Fruit fly (Drosophila melanogaster) whole organism, embryonic: Measurements from ENCODE around the gene AP-1-2beta.

Source experiments
- Antp ChIP-seq: fragments of 200-800 bp; sonication (Bioruptor generic); optimal IDR thresholded peaks from 3 replicates; lab custom pipeline; 2016; ENCODE audit warnings: missing biosample characterization, missing genetic modification characterization
- Blimp-1 ChIP-seq: fragments of 200-800 bp; sonication (Bioruptor generic); optimal IDR thresholded peaks from 3 replicates; lab custom pipeline; 2018; ENCODE audit warnings: missing biosample characterization, missing genetic modification characterization, mild to moderate bottlenecking, moderate library complexity, missing genetic modification reagents
- CG10543 ChIP-seq: fragments of 200-800 bp; sonication (Bioruptor generic); optimal IDR thresholded peaks from 3 replicates; lab custom pipeline; 2017; ENCODE audit warnings: missing biosample characterization, mild to moderate bottlenecking, missing genetic modification characterization, moderate library complexity
- CG11085 ChIP-seq: fragments of 200-800 bp; sonication (Bioruptor generic); IDR thresholded peaks from 2 replicates; pipeline ENCODE4 v1.3.6; 2022; ENCODE audit warnings: missing biosample characterization, missing genetic modification characterization
- CG11398 ChIP-seq: fragments of 200-800 bp; sonication (Bioruptor generic); optimal IDR thresholded peaks from 2 replicates; lab custom pipeline; 2016; ENCODE audit warnings: missing biosample characterization, missing genetic modification characterization
- CG12219 ChIP-seq: fragments of 200-800 bp; sonication (Bioruptor generic); optimal IDR thresholded peaks from 3 replicates; lab custom pipeline; 2018; ENCODE audit warnings: missing biosample characterization, mild to moderate bottlenecking, missing genetic modification characterization
- CG12659 ChIP-seq: fragments of 200-800 bp; sonication (Bioruptor generic); optimal IDR thresholded peaks from 3 replicates; lab custom pipeline; 2017; ENCODE audit warnings: mild to moderate bottlenecking, missing biosample characterization, missing genetic modification reagents, missing genetic modification characterization
- CG13894 ChIP-seq: fragments of 200-800 bp; sonication (Bioruptor generic); optimal IDR thresholded peaks from 3 replicates; lab custom pipeline; 2018; ENCODE audit warnings: missing biosample characterization, mild to moderate bottlenecking, missing genetic modification characterization, moderate library complexity
- CG14441 ChIP-seq: fragments of 200-800 bp; sonication (Bioruptor generic); IDR thresholded peaks from 2 replicates; pipeline ENCODE4 v1.3.6; 2022; ENCODE audit warnings: missing biosample characterization, missing genetic modification characterization
- CG15073 ChIP-seq: fragments of 200-800 bp; sonication (Bioruptor generic); optimal IDR thresholded peaks from 2 replicates; lab custom pipeline; 2016; ENCODE audit warnings: missing biosample characterization, missing genetic modification characterization
- CG1529 ChIP-seq: fragments of 200-800 bp; sonication (Bioruptor generic); optimal IDR thresholded peaks from 3 replicates; lab custom pipeline; 2018; ENCODE audit warnings: missing biosample characterization, missing genetic modification characterization
- CG16815 ChIP-seq: fragments of 200-800 bp; sonication (Bioruptor generic); optimal IDR thresholded peaks from 3 replicates; lab custom pipeline; 2017; ENCODE audit warnings: missing biosample characterization, mild to moderate bottlenecking, missing genetic modification characterization
- CG17829 ChIP-seq: fragments of 200-800 bp; optimal IDR thresholded peaks from 2 replicates; lab custom pipeline; 2019; ENCODE audit warnings: missing biosample characterization, mild to moderate bottlenecking, missing genetic modification characterization, moderate library complexity
- CG1792 ChIP-seq: fragments of 200-800 bp; sonication (Bioruptor generic); optimal IDR thresholded peaks from 2 replicates; lab custom pipeline; 2016; ENCODE audit warnings: missing biosample characterization, missing genetic modification characterization
- CG2199 ChIP-seq: fragments of 200-800 bp; sonication (Bioruptor generic); IDR thresholded peaks from 3 replicates; pipeline ENCODE4 v1.3.6; 2022; ENCODE audit warnings: missing biosample characterization, missing genetic modification characterization
- CG31441 ChIP-seq: fragments of 200-800 bp; sonication (Bioruptor generic); IDR thresholded peaks from 2 replicates; pipeline ENCODE4 v1.3.6; 2022; ENCODE audit warnings: missing biosample characterization, missing genetic modification characterization
- CG3726 ChIP-seq: fragments of 200-800 bp; sonication (Bioruptor generic); IDR thresholded peaks from 3 replicates; pipeline ENCODE4, ENCODE4 v1.3.6; 2022; ENCODE audit warnings: missing biosample characterization, missing genetic modification characterization
- CG4707 ChIP-seq: fragments of 200-800 bp; sonication (Bioruptor generic); optimal IDR thresholded peaks from 2 replicates; lab custom pipeline; 2018; ENCODE audit warnings: missing biosample characterization, mild to moderate bottlenecking, missing genetic modification characterization, moderate library complexity
- CG6813 ChIP-seq: fragments of 200-800 bp; sonication (Bioruptor generic); optimal IDR thresholded peaks from 2 replicates; lab custom pipeline; 2017; ENCODE audit warnings: missing biosample characterization, missing genetic modification characterization, mild to moderate bottlenecking, moderate library complexity, missing genetic modification reagents
- CG7987 ChIP-seq: fragments of 200-800 bp; sonication (Bioruptor generic); optimal IDR thresholded peaks from 2 replicates; lab custom pipeline; 2018; ENCODE audit warnings: missing biosample characterization, mild to moderate bottlenecking, missing genetic modification characterization, moderate library complexity
- CG9215 ChIP-seq: fragments of 200-800 bp; sonication (Bioruptor generic); IDR thresholded peaks from 2 replicates; pipeline ENCODE4 v1.3.6; 2022; ENCODE audit warnings: missing biosample characterization, missing genetic modification characterization
- Chrac-16 ChIP-seq: fragments of 200-800 bp; sonication (Bioruptor generic); optimal IDR thresholded peaks from 3 replicates; lab custom pipeline; 2016; ENCODE audit warnings: missing biosample characterization, missing genetic modification characterization
- Ets65A ChIP-seq: fragments of 200-800 bp; sonication (Bioruptor generic); peaks from one replicate; lab custom pipeline; 2016; ENCODE audit warnings: missing biosample characterization, missing genetic modification characterization
- Fer2 ChIP-seq: fragments of 200-800 bp; sonication (Bioruptor generic); optimal IDR thresholded peaks from 2 replicates; lab custom pipeline; 2018; ENCODE audit warnings: missing biosample characterization, mild to moderate bottlenecking, missing genetic modification characterization, moderate library complexity
- H15 ChIP-seq: fragments of 200-800 bp; sonication (Bioruptor generic); IDR thresholded peaks from 3 replicates; pipeline ENCODE4 v1.3.6; 2022; ENCODE audit warnings: missing biosample characterization, missing genetic modification characterization
- HLH4C ChIP-seq: fragments of 200-800 bp; sonication (Bioruptor generic); IDR thresholded peaks from 3 replicates; pipeline ENCODE4 v1.3.6; 2022; ENCODE audit warnings: missing biosample characterization, missing genetic modification characterization; ENCODE audit not compliant: partially characterized antibody
- HLHmδ ChIP-seq: fragments of 200-800 bp; sonication (Bioruptor generic); optimal IDR thresholded peaks from 2 replicates; lab custom pipeline; 2018; ENCODE audit warnings: missing biosample characterization, mild to moderate bottlenecking, missing genetic modification characterization, moderate library complexity
- HmgD ChIP-seq: fragments of 200-800 bp; sonication (Bioruptor generic); optimal IDR thresholded peaks from 3 replicates; lab custom pipeline; 2016; ENCODE audit warnings: missing biosample characterization, missing genetic modification characterization
- Hr78 ChIP-seq, 2 experiments: fragments of 200-800 bp in 1 of 2; fragments of >200 bp in 1 of 2; sonication (Bioruptor generic) in 1 of 2; optimal IDR thresholded peaks; 2 replicates each; lab custom pipeline; 2017 to 2019; ENCODE audit warnings: missing biosample characterization in 2 of 2, missing genetic modification characterization in 2 of 2, mild to moderate bottlenecking in 1 of 2, moderate library complexity in 1 of 2
- Lhr ChIP-seq: fragments of 200-800 bp; sonication (Bioruptor generic); optimal IDR thresholded peaks from 3 replicates; lab custom pipeline; 2017; ENCODE audit warnings: mild to moderate bottlenecking, missing biosample characterization, missing genetic modification reagents, missing genetic modification characterization
- Opbp ChIP-seq: fragments of 200-800 bp; sonication (Bioruptor generic); IDR thresholded peaks from 3 replicates; pipeline ENCODE4 v1.3.6; 2022; ENCODE audit warnings: missing biosample characterization, missing genetic modification characterization; ENCODE audit not compliant: partially characterized antibody
- Pdp1 ChIP-seq, 2 experiments: fragments of 200-800 bp; sonication (Bioruptor generic); optimal IDR thresholded peaks; 3 replicates each; lab custom pipeline; 2016; ENCODE audit warnings: missing biosample characterization in 2 of 2, missing genetic modification characterization in 2 of 2, mild to moderate bottlenecking in 1 of 2, moderate library complexity in 1 of 2
- Rfx ChIP-seq: fragments of 200-800 bp; sonication (Bioruptor generic); IDR thresholded peaks from 2 replicates; pipeline ENCODE4 v1.3.6; 2022; ENCODE audit warnings: missing biosample characterization, missing genetic modification characterization
- az2 ChIP-seq: fragments of 200-800 bp; sonication (Bioruptor generic); optimal IDR thresholded peaks from 3 replicates; lab custom pipeline; 2016; ENCODE audit warnings: missing biosample characterization, missing genetic modification characterization
- bcd ChIP-seq: fragments of 200-800 bp; sonication (Bioruptor generic); optimal IDR thresholded peaks from 2 replicates; lab custom pipeline; 2017; ENCODE audit warnings: missing biosample characterization, mild to moderate bottlenecking, missing genetic modification characterization
- br ChIP-seq: fragments of >200 bp; optimal IDR thresholded peaks from 2 replicates; lab custom pipeline; 2017
- crc ChIP-seq: fragments of 200-800 bp; sonication (Bioruptor generic); optimal IDR thresholded peaks from 2 replicates; lab custom pipeline; 2016; ENCODE audit warnings: missing biosample characterization, missing genetic modification characterization
- dysf ChIP-seq: fragments of 200-800 bp; sonication (Bioruptor generic); IDR thresholded peaks from 3 replicates; pipeline ENCODE4 v1.3.6; 2022; ENCODE audit warnings: missing biosample characterization, missing genetic modification characterization
- ems ChIP-seq: fragments of 200-800 bp; sonication (Bioruptor generic); optimal IDR thresholded peaks from 3 replicates; lab custom pipeline; 2016; ENCODE audit warnings: missing biosample characterization, missing genetic modification characterization
- eve ChIP-seq, 2 experiments: fragments of >200 bp; optimal IDR thresholded peaks; 2 replicates each; lab custom pipeline; 2017; ENCODE audit warnings: missing biosample characterization in 2 of 2, missing genetic modification characterization in 2 of 2
- grau ChIP-seq: fragments of 200-800 bp; optimal IDR thresholded peaks from 3 replicates; lab custom pipeline; 2019; ENCODE audit warnings: missing biosample characterization, mild to moderate bottlenecking, missing genetic modification characterization, moderate library complexity
- hbn ChIP-seq: fragments of 200-800 bp; sonication (Bioruptor generic); IDR thresholded peaks from 2 replicates; pipeline ENCODE4 v1.3.6; 2022; ENCODE audit warnings: missing biosample characterization, missing genetic modification characterization; ENCODE audit not compliant: partially characterized antibody
- hth ChIP-seq: fragments of >200 bp; optimal IDR thresholded peaks from 2 replicates; lab custom pipeline; 2017; ENCODE audit warnings: inconsistent platforms
- ind ChIP-seq: fragments of 200-800 bp; sonication (Bioruptor generic); optimal IDR thresholded peaks from 3 replicates; lab custom pipeline; 2016; ENCODE audit warnings: missing biosample characterization, missing genetic modification characterization
- jumu ChIP-seq: fragments of 200-800 bp; sonication (Bioruptor generic); optimal IDR thresholded peaks from 3 replicates; lab custom pipeline; 2016; ENCODE audit warnings: missing biosample characterization, missing genetic modification characterization
- org-1 ChIP-seq: fragments of 200-800 bp; sonication (Bioruptor generic); optimal IDR thresholded peaks from 2 replicates; lab custom pipeline; 2017; ENCODE audit warnings: missing biosample characterization, missing genetic modification characterization
- prd ChIP-seq, 3 experiments: fragments of >200 bp in 2 of 3; fragments of 200-800 bp in 1 of 3; sonication (Bioruptor generic) in 1 of 3; optimal IDR thresholded peaks in 2 of 3; IDR thresholded peaks in 1 of 3; 2 replicates in 2 of 3; 3 replicates in 1 of 3; pipeline versions ENCODE4 v1.3.6 to Lab custom; 2017 to 2022; ENCODE audit warnings: missing biosample characterization in 1 of 3, missing genetic modification characterization in 1 of 3
- run ChIP-seq: fragments of 200-800 bp; sonication (Bioruptor generic); optimal IDR thresholded peaks from 3 replicates; lab custom pipeline; 2018; ENCODE audit warnings: missing biosample characterization, mild to moderate bottlenecking, missing genetic modification characterization
- sens-2 ChIP-seq: fragments of 200-800 bp; sonication (Bioruptor generic); IDR thresholded peaks from 2 replicates; pipeline ENCODE4 v1.3.6; 2022; ENCODE audit warnings: missing biosample characterization, missing genetic modification characterization
- sob ChIP-seq: fragments of 200-800 bp; sonication (Bioruptor generic); IDR thresholded peaks from 2 replicates; pipeline ENCODE4 v1.3.6; 2022; ENCODE audit warnings: missing biosample characterization, missing genetic modification characterization
- stwl ChIP-seq: fragments of 200-800 bp; sonication (Bioruptor generic); optimal IDR thresholded peaks from 3 replicates; lab custom pipeline; 2018; ENCODE audit warnings: missing biosample characterization, mild to moderate bottlenecking, missing genetic modification characterization, moderate library complexity

The AP-1-2beta gene

DNA sequence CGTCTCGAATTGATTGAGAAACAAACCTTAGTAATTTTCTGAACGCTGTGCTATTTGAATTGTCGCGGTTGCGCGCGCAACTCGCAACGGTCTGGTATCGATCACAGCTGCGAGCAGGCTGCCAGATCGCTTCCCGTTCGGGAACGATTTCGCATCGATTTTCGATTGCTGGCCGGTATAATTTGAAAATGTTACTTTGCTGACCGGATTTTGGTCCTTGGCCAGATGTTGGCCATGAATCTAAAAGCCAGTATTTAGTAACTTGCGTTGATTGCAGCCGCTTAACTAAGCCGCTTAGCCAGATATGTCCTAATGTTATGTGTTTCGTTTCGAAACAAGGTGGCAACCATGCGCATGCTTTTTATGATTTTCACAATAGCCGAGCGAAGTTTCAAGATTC is 17.8 kb downstream of the AP-1-2beta start (continued):
- no peak for TF ChIP-seq CG16815 (GFP tag; lab: Kevin White, UChicago)
- no peak for TF ChIP-seq CG14441 (GFP tag; lab: Robert Waterston, UW)
- TF ChIP-seq CG13894 = no peak
- TF ChIP-seq CG10543 = no peak
- TF ChIP-seq Blimp-1 (GFP tag; lab: Kevin White, UChicago) = no peak
- peak in 1 of 2 experiments; percentile 55 for TF ChIP-seq Pdp1 (GFP tag; optimal IDR thresholded peaks at IDR 0.05; lab: Kevin White, UChicago)
- TF ChIP-seq CG1792 (GFP tag; lab: Kevin White, UChicago) = no peak
- TF ChIP-seq org-1 = no peak
- no peak for TF ChIP-seq Chrac-16 (GFP tag; lab: Kevin White, UChicago)
- 0 out of 3 replicates have a peak, but pooled peaks have one; percentile 15 for TF ChIP-seq dysf (GFP tag; lab: Robert Waterston, UW)
- TF ChIP-seq CG3726 (GFP tag; lab: Robert Waterston, UW) = no peak
- TF ChIP-seq sob = 0 out of 2 replicates have a peak, but pooled peaks have one; percentile 36
- TF ChIP-seq HmgD = no peak
- no peak for TF ChIP-seq CG4707 (GFP tag; lab: Kevin White, UChicago)
- no peak for TF ChIP-seq crc (GFP tag; lab: Kevin White, UChicago)
- TF ChIP-seq stwl (tag; lab: Kevin White, UChicago) = peak; percentile 19
- TF ChIP-seq run (tag; lab: Kevin White, UChicago) = no peak
- TF ChIP-seq Rfx (GFP tag; lab: Robert Waterston, UW) = peak; percentile 47
- peak; percentile 11 for TF ChIP-seq CG17829 (tag; lab: Kevin White, UChicago)
- TF ChIP-seq CG7987 = no peak
- TF ChIP-seq CG11398 (GFP tag; lab: Kevin White, UChicago) = no peak
- TF ChIP-seq hth = no peak
- TF ChIP-seq HLHmδ (GFP tag; lab: Kevin White, UChicago) = no peak
- TF ChIP-seq Hr78 (GFP tag; optimal IDR thresholded peaks at IDR 0.05; lab: Kevin White, UChicago) = no peak
- TF ChIP-seq CG11085 = no peak
- peak; percentile 22 for TF ChIP-seq grau (tag; lab: Kevin White, UChicago)
- peak; percentile 24; the same call in 1 of the 3 replicates for TF ChIP-seq HLH4C (GFP tag; lab: Robert Waterston, UW)
- TF ChIP-seq CG12219 = no peak
- TF ChIP-seq hbn (GFP tag; lab: Robert Waterston, UW) = no peak
- TF ChIP-seq CG12659 (GFP tag; lab: Kevin White, UChicago) = peak; percentile 19
- no peak for TF ChIP-seq CG9215 (GFP tag; lab: Robert Waterston, UW)
- TF ChIP-seq Opbp (GFP tag; lab: Robert Waterston, UW) = peak; percentile 50; the same call in 2 of the 3 replicates
- TF ChIP-seq prd (optimal IDR thresholded peaks at IDR 0.05; lab: Kevin White, UChicago) = no peak
- no peak for TF ChIP-seq prd (GFP tag; IDR thresholded peaks at IDR 0.05; lab: Robert Waterston, UW)
- peak; percentile 17 for TF ChIP-seq ems (GFP tag; lab: Kevin White, UChicago)
- no peak for TF ChIP-seq br (lab: Kevin White, UChicago)
- no peak for TF ChIP-seq CG15073 (GFP tag; lab: Kevin White, UChicago)
- TF ChIP-seq Antp = peak; percentile 44
- peak; percentile 6 for TF ChIP-seq ind (GFP tag; lab: Kevin White, UChicago)
- TF ChIP-seq CG1529 (GFP tag; lab: Kevin White, UChicago) = no peak
- TF ChIP-seq eve (GFP tag; optimal IDR thresholded peaks at IDR 0.05; lab: Kevin White, UChicago) = no peak
- TF ChIP-seq CG6813 = no peak
- TF ChIP-seq Ets65A (GFP tag; lab: Kevin White, UChicago) = peak; percentile 86
- TF ChIP-seq CG2199 (GFP tag; lab: Robert Waterston, UW) = no peak
- no peak for TF ChIP-seq bcd (GFP tag; lab: Kevin White, UChicago)
- peak; percentile 32 for TF ChIP-seq jumu (GFP tag; lab: Kevin White, UChicago)
- TF ChIP-seq CG31441 (GFP tag; lab: Robert Waterston, UW) = no peak
- TF ChIP-seq H15 = no peak
- TF ChIP-seq az2 (GFP tag; lab: Kevin White, UChicago) = no peak
- TF ChIP-seq Lhr (GFP tag; lab: Kevin White, UChicago) = peak; percentile 18
- TF ChIP-seq sens-2 (GFP tag; lab: Robert Waterston, UW) = no peak
- TF ChIP-seq Fer2 (tag; lab: Kevin White, UChicago) = no peak
